Worm (Caenorhabditis elegans): ENCODE measurements around the gene delm-1.
A peak's percentile ranks its signal among the peaks of the same experiment; 100 is the strongest.

The delm-1 gene

ce11 chrIV:9159863-9160262, 24.6 kb upstream of the delm-1 start (continued):
- TF ChIP-seq nhr-41 (GFP tag; IDR thresholded peaks at IDR 0.05) (no peak), nhr-11 (tag; optimal IDR thresholded peaks at IDR 0.05) (no peak), dpl-1 (GFP tag; optimal IDR thresholded peaks at IDR 0.05) (no peak), fos-1 (tag; optimal IDR thresholded peaks at IDR 0.05) (no peak), ces-1 (GFP tag; optimal IDR thresholded peaks at IDR 0.05) (no peak), D1046.2 (GFP tag; IDR thresholded peaks at IDR 0.05) (no peak), pqm-1 (tag; optimal IDR thresholded peaks at IDR 0.05) (peak; percentile 96), fkh-10 (GFP tag; optimal IDR thresholded peaks at IDR 0.05) (no peak)

ce11 chrIV:9158969-9159800, 23.9 kb upstream of the delm-1 start, which contains the start of gene pcp-3:
pcp-3 (minus strand) TSS chrIV:9159019.
- no peak for TF ChIP-seq fkh-10 (GFP tag; optimal IDR thresholded peaks at IDR 0.05)
- peak; percentile 92 for TF ChIP-seq aha-1 (tag)
- TF ChIP-seq ama-1 (optimal IDR thresholded peaks at IDR 0.05), result no peak
- peak; percentile 47 for TF ChIP-seq hlh-11 (tag; optimal IDR thresholded peaks at IDR 0.05)
- TF ChIP-seq nhr-77 (tag; optimal IDR thresholded peaks at IDR 0.05), result peak; percentile 30
- peak; percentile 81 for TF ChIP-seq dmd-6 (GFP tag; IDR thresholded peaks at IDR 0.05)
- no peak for TF ChIP-seq hlh-30 (tag; optimal IDR thresholded peaks at IDR 0.05; ENCODE audit: insufficient read depth)
- TF ChIP-seq nhr-28 (tag; optimal IDR thresholded peaks at IDR 0.05), result peak; percentile 74
- TF ChIP-seq daf-16 (GFP tag; optimal IDR thresholded peaks at IDR 0.05), result no peak
- TF ChIP-seq daf-16 (tag; optimal IDR thresholded peaks at IDR 0.05), result peak; percentile 65
- peak; percentile 90 for TF ChIP-seq pqm-1 (tag; optimal IDR thresholded peaks at IDR 0.05)
- peak; percentile 48; the same call in 1 of the 2 replicates for TF ChIP-seq php-3 (GFP tag; IDR thresholded peaks at IDR 0.05)

ce11 chrIV:9154263-9154662, 19.0 kb upstream of the delm-1 start, which contains the start of gene F23B2.10:
F23B2.10 (minus strand) TSS chrIV:9154363.
- TF ChIP-seq lin-13 (GFP tag; optimal IDR thresholded peaks at IDR 0.05) (no peak), dve-1 (tag; optimal IDR thresholded peaks at IDR 0.05; ENCODE audit: insufficient read depth) (no peak), ceh-44 (GFP tag; IDR thresholded peaks at IDR 0.05) (no peak), set-16 (GFP tag; IDR thresholded peaks at IDR 0.05) (no peak), Y5F2A.4 (GFP tag; optimal IDR thresholded peaks at IDR 0.05) (no peak), daf-19 (GFP tag; conservative IDR thresholded peaks at IDR 0.05) (no peak), dpl-1 (GFP tag; optimal IDR thresholded peaks at IDR 0.05) (no peak), gei-8 (GFP tag; optimal IDR thresholded peaks at IDR 0.05) (no peak), lin-39 (tag; optimal IDR thresholded peaks at IDR 0.05) (no peak), unc-39 (tag; optimal IDR thresholded peaks at IDR 0.05) (no peak), nhr-42 (GFP tag; IDR thresholded peaks at IDR 0.05) (no peak)

- TF ChIP-seq snpc-4 (tag; optimal IDR thresholded peaks at IDR 0.05), result no peak
- TF ChIP-seq nhr-237 (tag; optimal IDR thresholded peaks at IDR 0.05), result no peak
- no peak for TF ChIP-seq lin-13 (GFP tag; optimal IDR thresholded peaks at IDR 0.05)
- TF ChIP-seq egl-27 (tag; optimal IDR thresholded peaks at IDR 0.05), result no peak
- TF ChIP-seq zfp-2 (tag; optimal IDR thresholded peaks at IDR 0.05), result no peak
- no peak for TF ChIP-seq fos-1 (tag; optimal IDR thresholded peaks at IDR 0.05)
- TF ChIP-seq ZK546.5 (tag; optimal IDR thresholded peaks at IDR 0.05), result no peak
- TF ChIP-seq F49E8.2 (tag; optimal IDR thresholded peaks at IDR 0.05; ENCODE audit: borderline replicate concordance), result no peak
- TF ChIP-seq zip-2 (tag; optimal IDR thresholded peaks at IDR 0.05), result no peak
- no peak for TF ChIP-seq R02D3.7 (tag; optimal IDR thresholded peaks at IDR 0.05)
- no peak for TF ChIP-seq mes-2 (tag; optimal IDR thresholded peaks at IDR 0.05; ENCODE audit: poor library complexity, severe bottlenecking)
- TF ChIP-seq zag-1 (tag; optimal IDR thresholded peaks at IDR 0.05), result no peak
- no peak for TF ChIP-seq skn-1 (tag; optimal IDR thresholded peaks at IDR 0.05)
- TF ChIP-seq php-3 (GFP tag; IDR thresholded peaks at IDR 0.05), result no peak
- no peak for TF ChIP-seq saeg-2 (GFP tag; IDR thresholded peaks at IDR 0.05)
- no peak for TF ChIP-seq ceh-62 (tag; optimal IDR thresholded peaks at IDR 0.05)
- no peak for TF ChIP-seq lir-3 (tag; optimal IDR thresholded peaks at IDR 0.05)
- no peak for TF ChIP-seq Y75B8A.6 (GFP tag; IDR thresholded peaks at IDR 0.05)
- no peak for TF ChIP-seq mep-1 (tag; optimal IDR thresholded peaks at IDR 0.05)
- no peak for TF ChIP-seq lim-7 (GFP tag; IDR thresholded peaks at IDR 0.05)
These were observed 14.9 kb upstream of the delm-1 start, which contains the start of gene F23B2.7 for ce11 chrIV:9150175-9150574. F23B2.7 (plus strand) TSS chrIV:9150475.

Measured in whole organism, L4 larva.